Worm (Caenorhabditis elegans): ENCODE results near the gene ril-2.

- TF ChIP-seq him-1 (tag; optimal IDR thresholded peaks at IDR 0.05) (no peak), W03F9.2 (tag; optimal IDR thresholded peaks at IDR 0.05) (no peak), dao-5 (tag; optimal IDR thresholded peaks at IDR 0.05) (no peak)
Measured at ce11 chrV:12554172-12555031, 44.6 kb downstream of the ril-2 start.

Data from whole organism, L4/young adult.